Worm (Caenorhabditis elegans): ENCODE results near the gene Y37E11B.7.

- TF ChIP-seq elt-1 (tag; optimal IDR thresholded peaks at IDR 0.05; ENCODE audit: borderline replicate concordance, insufficient read depth) (no peak), unc-62 (GFP tag; optimal IDR thresholded peaks at IDR 0.05) (no peak), elt-3 (tag; optimal IDR thresholded peaks at IDR 0.05) (no peak), snpc-4 (tag; optimal IDR thresholded peaks at IDR 0.05) (no peak), mab-5 (tag; optimal IDR thresholded peaks at IDR 0.05) (no peak), mls-2 (tag; optimal IDR thresholded peaks at IDR 0.05) (no peak), nhr-12 (tag; optimal IDR thresholded peaks at IDR 0.05) (no peak), ztf-11 (tag; optimal IDR thresholded peaks at IDR 0.05) (no peak), drap-1 (GFP tag; optimal IDR thresholded peaks at IDR 0.05) (no peak), M03D4.4 (tag; optimal IDR thresholded peaks at IDR 0.05) (peak; percentile 6), nhr-76 (tag; optimal IDR thresholded peaks at IDR 0.05) (no peak), sptf-1 (tag; optimal IDR thresholded peaks at IDR 0.05) (no peak), blmp-1 (tag; optimal IDR thresholded peaks at IDR 0.05) (no peak), ceh-83 (GFP tag; optimal IDR thresholded peaks at IDR 0.05) (no peak)
Observed at ce11 chrIV:3648634-3649240, 48.8 kb upstream of the Y37E11B.7 start, which contains the start of gene CC8.2.
